Fruit fly (Drosophila melanogaster): ENCODE results near the gene CG33679.

- TF ChIP-seq CG9948 (tag; optimal IDR thresholded peaks at IDR 0.05) = no peak
- TF ChIP-seq CG8159 (tag; optimal IDR thresholded peaks at IDR 0.05) = no peak
- no peak for TF ChIP-seq CG8301 (tag; optimal IDR thresholded peaks at IDR 0.05)
- no peak for TF ChIP-seq D1 (tag; optimal IDR thresholded peaks at IDR 0.05)
- no peak; the same call in 1 of the 2 replicates for TF ChIP-seq rn (GFP tag; IDR thresholded peaks at IDR 0.05)
- no peak for TF ChIP-seq CG34367 (tag; optimal IDR thresholded peaks at IDR 0.05)
- TF ChIP-seq CG12605 (GFP tag; IDR thresholded peaks at IDR 0.05) = no peak
- TF ChIP-seq Pif1B (GFP tag; optimal IDR thresholded peaks at IDR 0.05) = no peak
Measured at dm6 chr2L:15039309-15039772, 18.8 kb upstream of the CG33679 start.
